Fruit fly (Drosophila melanogaster): ENCODE measurements around the gene ArgRS.

dm6 chrX:15852815-15853542 lies 9.0 kb upstream of the ArgRS start, which contains the start of the genes UBL3 and CG15914:
- no peak for TF ChIP-seq Myc (optimal IDR thresholded peaks at IDR 0.05)
- TF ChIP-seq psq (optimal IDR thresholded peaks at IDR 0.05) = no peak
- TF ChIP-seq ttk (optimal IDR thresholded peaks at IDR 0.05) = no peak
- no peak for TF ChIP-seq h (optimal IDR thresholded peaks at IDR 0.05)

Data from Kc167 (cell line).